Worm (Caenorhabditis elegans) whole organism, late embryonic: Measurements from ENCODE around the gene daf-11.

ENCODE experiments used
- K09A11.1 ChIP-seq: sonication (generic microtip); optimal IDR thresholded peaks from 2 replicates; lab custom pipeline; 2017; ENCODE audit warnings: antibody characterized with exemption, mild to moderate bottlenecking, missing genetic modification characterization, missing compliant biosample characterization; ENCODE audit not compliant: insufficient read depth
- ceh-9 ChIP-seq: sonication (generic microtip); optimal IDR thresholded peaks from 2 replicates; lab custom pipeline; 2016; ENCODE audit warnings: mild to moderate bottlenecking, missing genetic modification characterization, inconsistent platforms, missing compliant biosample characterization
- fkh-10 ChIP-seq: fragments of 150-350 bp; optimal IDR thresholded peaks from 2 replicates; lab custom pipeline; 2014; ENCODE audit warnings: missing biosample characterization, missing genetic modification reagents, missing genetic modification characterization
- hlh-30 ChIP-seq: sonication (generic microtip); optimal IDR thresholded peaks from 2 replicates; lab custom pipeline; 2017; ENCODE audit warnings: antibody characterized with exemption, missing genetic modification characterization, missing compliant biosample characterization; ENCODE audit not compliant: insufficient read depth
- nhr-11 ChIP-seq: fragments of 150-350 bp; optimal IDR thresholded peaks from 2 replicates; lab custom pipeline; 2014; ENCODE audit warnings: missing biosample characterization, missing genetic modification characterization
- sox-4 ChIP-seq: sonication (generic microtip); optimal IDR thresholded peaks from 2 replicates; lab custom pipeline; 2017; ENCODE audit warnings: mild to moderate bottlenecking, missing genetic modification characterization, inconsistent platforms, missing compliant biosample characterization
- tbx-2 ChIP-seq: sonication (generic microtip); optimal IDR thresholded peaks from 2 replicates; lab custom pipeline; 2016; ENCODE audit warnings: missing genetic modification characterization, missing compliant biosample characterization
- unc-86 ChIP-seq: sonication (generic microtip); optimal IDR thresholded peaks from 2 replicates; lab custom pipeline; 2016; ENCODE audit warnings: missing genetic modification characterization, missing compliant biosample characterization

DNA sequence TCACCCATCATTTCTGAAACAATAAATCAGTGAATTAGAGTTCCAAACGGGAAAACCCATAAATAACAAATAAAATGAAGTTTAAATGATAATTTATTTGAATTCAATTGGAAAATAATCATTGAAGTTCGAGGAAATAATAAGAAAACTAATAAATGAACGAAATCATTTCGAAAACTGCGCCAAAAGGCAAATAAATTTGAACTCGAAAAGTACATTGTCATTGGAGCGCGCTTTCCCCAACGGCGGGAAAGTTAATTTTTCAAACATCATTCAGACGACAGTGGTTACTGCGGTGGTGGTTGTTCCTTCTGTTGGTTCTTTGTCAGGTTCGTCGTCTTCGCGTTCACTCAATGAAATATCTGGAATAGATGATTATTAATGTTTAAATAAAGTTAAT lies 7.6 kb upstream of the daf-11 start, which contains the start of gene npp-22:
- TF ChIP-seq K09A11.1 = no peak
- TF ChIP-seq fkh-10 = no peak
- TF ChIP-seq tbx-2 (tag; lab: Kevin White, UChicago) = no peak
- TF ChIP-seq sox-4 (tag; lab: Kevin White, UChicago) = no peak
- TF ChIP-seq nhr-11 (tag; lab: Kevin White, UChicago) = no peak
- no peak for TF ChIP-seq ceh-9 (tag; lab: Kevin White, UChicago)
- TF ChIP-seq hlh-30 (tag; lab: Kevin White, UChicago) = no peak
- TF ChIP-seq unc-86 (tag; lab: Kevin White, UChicago) = no peak
